Worm (Caenorhabditis elegans) whole organism, L2 larva: Measurements from ENCODE around the gene R08F11.1.

Source experiments
- C34F6.9 ChIP-seq: fragments of 150-350 bp; optimal IDR thresholded peaks from 2 replicates; lab custom pipeline; 2014; ENCODE audit warnings: missing biosample characterization, missing genetic modification characterization
- Y55F3AM.14 ChIP-seq: fragments of 200-800 bp; sonication (Bioruptor generic); optimal IDR thresholded peaks from 2 replicates; lab custom pipeline; 2018; ENCODE audit warnings: mild to moderate bottlenecking, missing genetic modification characterization, missing compliant biosample characterization
- alr-1 ChIP-seq: fragments of 150-350 bp; optimal IDR thresholded peaks from 2 replicates; lab custom pipeline; 2014; ENCODE audit warnings: missing biosample characterization, missing genetic modification characterization
- crh-2 ChIP-seq: sonication (generic microtip); optimal IDR thresholded peaks from 2 replicates; lab custom pipeline; 2017; ENCODE audit warnings: missing biosample characterization, missing genetic modification characterization
- egl-27 ChIP-seq: sonication (generic microtip); optimal IDR thresholded peaks from 3 replicates; lab custom pipeline; 2017; ENCODE audit warnings: missing biosample characterization, missing genetic modification reagents, missing genetic modification characterization
- elt-1 ChIP-seq: fragments of 150-350 bp; optimal IDR thresholded peaks from 2 replicates; lab custom pipeline; 2014; ENCODE audit warnings: missing biosample characterization, missing genetic modification characterization
- lin-13 ChIP-seq: fragments of 150-350 bp; optimal IDR thresholded peaks from 2 replicates; lab custom pipeline; 2014; ENCODE audit warnings: missing biosample characterization, missing genetic modification reagents, missing genetic modification characterization
- lin-39 ChIP-seq: fragments of 150-350 bp; optimal IDR thresholded peaks from 2 replicates; lab custom pipeline; 2014; ENCODE audit warnings: missing biosample characterization, missing genetic modification reagents, missing genetic modification characterization
- lsy-2 ChIP-seq, 2 experiments: fragments of 150-350 bp in 1 of 2; sonication (generic microtip) in 1 of 2; optimal IDR thresholded peaks; 2 replicates each; lab custom pipeline; 2014 to 2017; ENCODE audit warnings: missing biosample characterization in 2 of 2, missing genetic modification characterization in 2 of 2
- mab-5 ChIP-seq: fragments of 150-350 bp; optimal IDR thresholded peaks from 2 replicates; lab custom pipeline; 2014; ENCODE audit warnings: missing biosample characterization, missing genetic modification characterization
- nhr-10 ChIP-seq: sonication (generic microtip); optimal IDR thresholded peaks from 2 replicates; lab custom pipeline; 2017; ENCODE audit warnings: missing biosample characterization, missing genetic modification characterization
- nhr-12 ChIP-seq: fragments of 150-350 bp; optimal IDR thresholded peaks from 2 replicates; lab custom pipeline; 2014; ENCODE audit warnings: missing biosample characterization, missing genetic modification characterization
- nhr-129 ChIP-seq: fragments of 150-350 bp; optimal IDR thresholded peaks from 2 replicates; lab custom pipeline; 2014; ENCODE audit warnings: missing biosample characterization, missing genetic modification characterization
- nhr-237 ChIP-seq: fragments of 150-350 bp; optimal IDR thresholded peaks from 2 replicates; lab custom pipeline; 2014; ENCODE audit warnings: missing biosample characterization, missing genetic modification characterization
- snpc-4 ChIP-seq: fragments of 150-350 bp; optimal IDR thresholded peaks from 2 replicates; lab custom pipeline; 2014; ENCODE audit warnings: missing biosample characterization, missing genetic modification characterization
- unc-62 ChIP-seq: fragments of 150-350 bp; optimal IDR thresholded peaks from 2 replicates; lab custom pipeline; 2014; ENCODE audit warnings: missing biosample characterization, missing genetic modification reagents, missing genetic modification characterization
- ztf-1 ChIP-seq: fragments of 200-800 bp; sonication (Bioruptor generic); conservative IDR thresholded peaks from 2 replicates; pipeline ENCODE4 v1.3.6; 2022; ENCODE audit warnings: missing genetic modification characterization, missing compliant biosample characterization
- ztf-11 ChIP-seq: sonication (generic microtip); optimal IDR thresholded peaks from 2 replicates; lab custom pipeline; 2017; ENCODE audit warnings: missing biosample characterization, missing genetic modification characterization
- ztf-4 ChIP-seq: fragments of 150-350 bp; optimal IDR thresholded peaks from 2 replicates; lab custom pipeline; 2014; ENCODE audit warnings: missing biosample characterization, missing genetic modification characterization

The R08F11.1 gene

DNA sequence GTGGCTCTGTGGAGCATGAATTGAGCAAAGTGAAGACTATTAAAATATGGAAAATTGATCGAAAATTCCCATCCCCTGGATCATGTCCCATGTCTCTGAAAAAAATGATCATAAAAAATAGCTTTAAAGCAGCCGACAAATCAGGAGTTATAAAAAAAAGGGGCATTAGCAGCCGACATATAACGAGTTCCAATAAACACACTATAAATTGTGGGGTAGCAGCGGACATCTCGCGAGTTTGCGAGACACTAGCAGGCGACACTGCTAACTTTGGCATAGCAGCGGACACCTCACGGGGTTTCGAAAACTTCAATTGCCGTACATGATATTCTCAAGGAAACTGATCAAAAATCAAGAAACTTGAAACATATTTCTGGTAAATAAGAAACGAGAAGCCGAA lies 44.7 kb downstream of the R08F11.1 start, which contains the start of gene hpo-36:
Gene hpo-36 (minus strand): TSS at position 101 of the 400 bp plus-strand sequence.
- TF ChIP-seq ztf-1 (GFP tag; lab: Robert Waterston, UW) = no peak
- TF ChIP-seq nhr-12 (tag; lab: Kevin White, UChicago) = no peak
- TF ChIP-seq, all 48 proteins: peak for 0

DNA sequence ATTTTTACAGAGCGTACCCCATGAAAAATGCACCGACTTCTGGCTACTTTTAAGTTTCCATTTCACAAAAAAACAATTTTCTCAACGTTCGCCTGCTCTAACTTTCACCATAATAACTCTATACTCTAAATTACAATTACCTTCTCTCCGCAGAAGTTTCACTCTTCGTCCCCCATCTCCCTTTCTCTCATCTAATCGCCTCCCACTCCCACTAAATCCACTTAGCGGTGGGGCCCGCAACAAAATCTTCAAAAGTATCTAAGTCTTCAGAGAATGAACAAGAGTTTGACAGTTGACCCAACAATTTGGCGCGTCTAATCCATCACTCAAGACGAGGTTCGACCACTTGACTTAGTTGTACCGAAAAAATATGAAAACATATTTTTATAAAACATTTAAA lies 45.6 kb downstream of the R08F11.1 start:
- TF ChIP-seq lin-39 (tag; lab: Kevin White, UChicago) = no peak
- no peak for TF ChIP-seq lsy-2 (tag; optimal IDR thresholded peaks at IDR 0.05; lab: Kevin White, UChicago)
- no peak for TF ChIP-seq ztf-11 (tag; lab: Kevin White, UChicago)
- no peak for TF ChIP-seq C34F6.9 (tag; lab: Kevin White, UChicago)
- TF ChIP-seq crh-2 (tag; lab: Kevin White, UChicago) = no peak
- no peak for TF ChIP-seq alr-1
- no peak for TF ChIP-seq nhr-237 (tag; lab: Kevin White, UChicago)
- no peak for TF ChIP-seq nhr-129 (tag; lab: Kevin White, UChicago)
- no peak for TF ChIP-seq lin-13 (GFP tag; lab: Kevin White, UChicago)
- TF ChIP-seq ztf-4 = no peak
- no peak for TF ChIP-seq unc-62
- TF ChIP-seq Y55F3AM.14 = no peak
- no peak for TF ChIP-seq elt-1 (tag; lab: Kevin White, UChicago)
- TF ChIP-seq egl-27 (tag; lab: Kevin White, UChicago) = no peak
- TF ChIP-seq snpc-4 (tag; lab: Kevin White, UChicago) = no peak
- no peak for TF ChIP-seq nhr-10 (tag; lab: Kevin White, UChicago)
- no peak for TF ChIP-seq nhr-12 (tag; lab: Kevin White, UChicago)
- TF ChIP-seq mab-5 (tag; lab: Kevin White, UChicago) = no peak
